Worm (Caenorhabditis elegans): ENCODE measurements around the gene appg-1.

- TF ChIP-seq elt-3 (tag; optimal IDR thresholded peaks at IDR 0.05) (no peak), ceh-88 (GFP tag; IDR thresholded peaks at IDR 0.05) (no peak), pqm-1 (tag; optimal IDR thresholded peaks at IDR 0.05) (no peak), nhr-77 (tag; optimal IDR thresholded peaks at IDR 0.05) (no peak), lir-3 (tag; optimal IDR thresholded peaks at IDR 0.05; ENCODE audit: poor library complexity) (no peak), nhr-11 (tag; optimal IDR thresholded peaks at IDR 0.05) (no peak), jun-1 (tag; optimal IDR thresholded peaks at IDR 0.05) (no peak), mdl-1 (tag; optimal IDR thresholded peaks at IDR 0.05) (no peak), ceh-82 (tag; optimal IDR thresholded peaks at IDR 0.05) (no peak), zag-1 (tag; optimal IDR thresholded peaks at IDR 0.05) (no peak), nhr-237 (tag; optimal IDR thresholded peaks at IDR 0.05) (no peak), unc-30 (tag; optimal IDR thresholded peaks at IDR 0.05) (no peak)
Observed at ce11 chrII:10351963-10352362, 26.1 kb downstream of the appg-1 start, which contains the start of gene C07E3.8.

Data from whole organism, L1 larva.